Fruit fly (Drosophila melanogaster): Measurements from ENCODE around the gene CG8852.

CG8852 gene

DNA sequence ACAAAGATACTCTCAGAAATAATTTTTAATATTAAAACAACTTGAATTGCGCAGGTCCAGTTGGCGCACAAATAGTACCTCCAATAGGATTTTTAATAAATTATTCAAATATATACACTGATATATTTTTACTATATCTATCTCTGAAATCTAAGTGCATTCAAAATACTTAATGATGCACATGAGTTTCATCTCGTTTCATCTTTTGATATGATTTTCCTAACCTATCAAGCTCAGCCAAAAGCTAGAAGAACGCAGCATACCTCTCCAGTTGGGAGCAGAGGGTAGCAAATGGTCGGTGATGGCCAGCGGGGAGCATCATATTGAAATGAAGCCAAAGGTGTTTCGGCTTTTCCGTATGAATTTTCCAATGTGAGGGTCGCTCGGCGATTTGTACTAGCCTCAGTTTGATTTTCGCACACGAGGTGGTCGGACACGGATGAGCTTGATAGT is at the start of gene CG8852:
CG8852 (plus strand) TSS at position 403 of the 453 bp plus-strand sequence.
- TF ChIP-seq esn (GFP tag; optimal IDR thresholded peaks at IDR 0.05): no peak
- TF ChIP-seq CG7368 (GFP tag; optimal IDR thresholded peaks at IDR 0.05): no peak
- no peak for TF ChIP-seq fd85E (GFP tag; optimal IDR thresholded peaks at IDR 0.05)
- TF ChIP-seq CG8632 (GFP tag; optimal IDR thresholded peaks at IDR 0.05): no peak
- no peak for TF ChIP-seq Hr4 (GFP tag; optimal IDR thresholded peaks at IDR 0.05)
- no peak for TF ChIP-seq CG31627 (GFP tag; optimal IDR thresholded peaks at IDR 0.05)
- TF ChIP-seq cyc (GFP tag; optimal IDR thresholded peaks at IDR 0.05): no peak
- no peak for TF ChIP-seq ss (GFP tag; optimal IDR thresholded peaks at IDR 0.05)
- TF ChIP-seq Eip78C (GFP tag): no peak
- no peak for TF ChIP-seq CG6808 (GFP tag; optimal IDR thresholded peaks at IDR 0.05)
- no peak for TF ChIP-seq dac (GFP tag; optimal IDR thresholded peaks at IDR 0.05)
- TF ChIP-seq CG34406 (GFP tag; optimal IDR thresholded peaks at IDR 0.05): no peak
- TF ChIP-seq achi (GFP tag; optimal IDR thresholded peaks at IDR 0.05): no peak
- TF ChIP-seq CG32006 (GFP tag; optimal IDR thresholded peaks at IDR 0.05): no peak
- no peak for TF ChIP-seq svp (GFP tag)
- no peak for TF ChIP-seq OdsH (GFP tag; optimal IDR thresholded peaks at IDR 0.05)

DNA sequence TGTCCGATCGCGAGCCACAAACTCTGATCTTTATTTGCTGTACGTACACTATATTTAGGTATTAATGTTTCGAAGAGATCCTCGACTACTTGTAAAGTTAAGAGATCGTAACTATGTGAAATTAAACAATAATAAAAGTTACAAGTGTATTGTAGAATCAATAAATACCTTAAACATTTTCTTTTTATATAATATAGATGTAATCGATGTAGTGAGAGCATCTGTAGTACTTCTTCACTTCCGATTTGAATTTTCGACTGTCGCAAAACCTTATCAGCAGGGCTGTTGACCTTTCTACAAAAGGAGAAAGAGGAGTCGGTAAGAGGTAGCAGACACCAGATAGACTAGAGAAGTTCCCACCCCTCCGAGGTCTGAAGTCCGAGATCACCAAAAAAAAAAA is 49.8 kb upstream of the CG8852 start:
- TF ChIP-seq CG31627 (GFP tag; optimal IDR thresholded peaks at IDR 0.05): peak; percentile 18
- TF ChIP-seq acj6 (GFP tag; optimal IDR thresholded peaks at IDR 0.05): peak; percentile 2
- TF ChIP-seq Lpt (GFP tag; optimal IDR thresholded peaks at IDR 0.05): no peak
- peak; percentile 15 for TF ChIP-seq cyc (GFP tag; optimal IDR thresholded peaks at IDR 0.05)
- peak; percentile 2 for TF ChIP-seq CG10669 (GFP tag; optimal IDR thresholded peaks at IDR 0.05)
- TF ChIP-seq CG3032 (tag; optimal IDR thresholded peaks at IDR 0.05): peak; percentile 17
- no peak for TF ChIP-seq CG1621 (tag; optimal IDR thresholded peaks at IDR 0.05)
- no peak for TF ChIP-seq dsx (GFP tag; optimal IDR thresholded peaks at IDR 0.05; ENCODE audit: poor library complexity, severe bottlenecking)
- no peak for TF ChIP-seq CG8319 (GFP tag; optimal IDR thresholded peaks at IDR 0.05)
- TF ChIP-seq CG8119 (GFP tag; IDR thresholded peaks at IDR 0.05): no peak
- TF ChIP-seq net (GFP tag; optimal IDR thresholded peaks at IDR 0.05): no peak
- TF ChIP-seq CG6163 (GFP tag; IDR thresholded peaks at IDR 0.05): no peak
- TF ChIP-seq CG6276 (GFP tag; optimal IDR thresholded peaks at IDR 0.05): no peak
- no peak for TF ChIP-seq CG11902 (GFP tag; optimal IDR thresholded peaks at IDR 0.05)
- TF ChIP-seq CG7368 (GFP tag; optimal IDR thresholded peaks at IDR 0.05): no peak
- TF ChIP-seq CG16779 (tag; optimal IDR thresholded peaks at IDR 0.05): no peak
- peak; percentile 21 for TF ChIP-seq Ets96B (tag; optimal IDR thresholded peaks at IDR 0.05)
- TF ChIP-seq svp (GFP tag): peak; percentile 99
- peak; percentile 5 for TF ChIP-seq Hr39 (GFP tag; optimal IDR thresholded peaks at IDR 0.05)
- peak; percentile 81 for TF ChIP-seq Eip78C (GFP tag)
- TF ChIP-seq salr (GFP tag; optimal IDR thresholded peaks at IDR 0.05): no peak
- no peak for TF ChIP-seq OdsH (GFP tag; optimal IDR thresholded peaks at IDR 0.05)
- no peak for TF ChIP-seq Eip93F (GFP tag; optimal IDR thresholded peaks at IDR 0.05)
- TF ChIP-seq CG11294 (GFP tag; IDR thresholded peaks at IDR 0.05): no peak
- no peak for TF ChIP-seq spab (GFP tag; optimal IDR thresholded peaks at IDR 0.05)
- TF ChIP-seq Sox14 (GFP tag; optimal IDR thresholded peaks at IDR 0.05): no peak
- TF ChIP-seq CG15336 (GFP tag; IDR thresholded peaks at IDR 0.05): no peak
- no peak for TF ChIP-seq CG6792 (GFP tag; optimal IDR thresholded peaks at IDR 0.05)
- no peak for TF ChIP-seq CG34406 (GFP tag; optimal IDR thresholded peaks at IDR 0.05)
- no peak for TF ChIP-seq vri (GFP tag; optimal IDR thresholded peaks at IDR 0.05)
- TF ChIP-seq Sox102F (GFP tag; optimal IDR thresholded peaks at IDR 0.05): no peak
- no peak for TF ChIP-seq Smox (GFP tag; optimal IDR thresholded peaks at IDR 0.05)
- peak; percentile 27 for TF ChIP-seq topi (GFP tag; optimal IDR thresholded peaks at IDR 0.05)
- TF ChIP-seq esn (GFP tag; optimal IDR thresholded peaks at IDR 0.05): peak; percentile 56
- TF ChIP-seq Sox15 (GFP tag; optimal IDR thresholded peaks at IDR 0.05): no peak
- no peak for TF ChIP-seq CG11762 (GFP tag; optimal IDR thresholded peaks at IDR 0.05; ENCODE audit: insufficient read depth)
- TF ChIP-seq CG6808 (GFP tag; optimal IDR thresholded peaks at IDR 0.05): no peak
- no peak for TF ChIP-seq pdm3 (GFP tag; optimal IDR thresholded peaks at IDR 0.05)
- no peak for TF ChIP-seq achi (GFP tag; optimal IDR thresholded peaks at IDR 0.05)
- peak; percentile 28 for TF ChIP-seq lz (GFP tag; optimal IDR thresholded peaks at IDR 0.05)

All from whole organism, prepupa.